Worm (Caenorhabditis elegans): ENCODE results near the gene mpc-1.

DNA sequence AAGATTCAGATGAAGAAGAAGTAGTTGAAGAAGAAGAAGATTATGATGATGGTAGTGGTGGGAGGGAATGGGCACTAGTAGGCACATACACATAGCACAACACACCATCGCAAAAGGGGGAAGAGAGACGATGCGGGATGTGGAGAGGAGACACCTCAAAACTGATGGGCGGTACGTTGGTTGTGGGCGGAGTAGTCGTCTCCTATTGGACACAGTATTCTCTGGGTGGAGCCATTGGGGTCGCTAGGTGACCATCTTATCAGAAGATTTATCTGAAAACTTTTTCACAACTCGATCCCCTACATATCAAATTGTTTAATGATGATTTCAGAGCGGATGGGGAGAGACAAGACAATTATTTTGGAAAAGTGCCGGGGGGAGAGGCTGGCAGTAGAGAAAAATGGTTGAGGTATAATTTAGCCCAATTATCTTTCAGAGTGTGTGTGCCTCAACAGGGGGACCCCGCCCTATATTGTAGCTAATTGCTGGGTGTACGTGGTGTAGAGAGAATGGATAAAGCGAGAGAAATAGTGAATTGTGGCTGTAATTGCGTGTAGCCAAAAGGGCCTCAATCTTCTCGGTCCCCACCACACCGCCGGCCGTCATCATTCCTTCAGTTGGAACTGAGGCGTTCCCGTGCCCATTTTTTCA, 37.6 kb downstream of the mpc-1 start:
- TF ChIP-seq nhr-28 (tag; optimal IDR thresholded peaks at IDR 0.05) (no peak), unc-62 (GFP tag; optimal IDR thresholded peaks at IDR 0.05) (no peak), ztf-11 (tag; optimal IDR thresholded peaks at IDR 0.05) (no peak), nhr-76 (tag; optimal IDR thresholded peaks at IDR 0.05) (no peak)
